Worm (Caenorhabditis elegans) whole organism, L1 larva: Measurements from ENCODE around the gene nspe-2.

Source experiments
- dpl-1 ChIP-seq, 3 experiments: fragments of 150-350 bp in 2 of 3; sonication (generic microtip) in 1 of 3; optimal IDR thresholded peaks; 2 replicates each; lab custom pipeline; 2014 to 2017; ENCODE audit warnings: missing biosample characterization in 3 of 3, missing genetic modification characterization in 3 of 3, missing genetic modification reagents in 3 of 3
- egl-27 ChIP-seq, 2 experiments: fragments of 150-350 bp in 1 of 2; sonication (generic microtip); optimal IDR thresholded peaks; 3 replicates each; lab custom pipeline; 2017 to 2018; ENCODE audit warnings: missing biosample characterization in 2 of 2, missing genetic modification characterization in 2 of 2, missing genetic modification reagents in 2 of 2
- fos-1 ChIP-seq: fragments of 150-350 bp; optimal IDR thresholded peaks from 2 replicates; lab custom pipeline; 2014; ENCODE audit warnings: missing biosample characterization, missing genetic modification characterization
- lsy-2 ChIP-seq, 2 experiments: fragments of 150-350 bp; optimal IDR thresholded peaks; 2 replicates each; lab custom pipeline; 2014; ENCODE audit warnings: missing biosample characterization in 2 of 2, missing genetic modification characterization in 2 of 2
- mef-2 ChIP-seq: fragments of 150-350 bp; optimal IDR thresholded peaks from 2 replicates; lab custom pipeline; 2014; ENCODE audit warnings: missing biosample characterization, missing genetic modification characterization
- mep-1 ChIP-seq: fragments of 150-350 bp; optimal IDR thresholded peaks from 2 replicates; lab custom pipeline; 2014; ENCODE audit warnings: missing biosample characterization, missing genetic modification characterization
- nhr-11 ChIP-seq: fragments of 150-350 bp; optimal IDR thresholded peaks from 2 replicates; lab custom pipeline; 2014; ENCODE audit warnings: missing biosample characterization, missing genetic modification characterization
- nhr-76 ChIP-seq: sonication (generic microtip); optimal IDR thresholded peaks from 2 replicates; lab custom pipeline; 2017; ENCODE audit warnings: missing biosample characterization, missing genetic modification characterization
- pqm-1 ChIP-seq: sonication (generic microtip); optimal IDR thresholded peaks from 3 replicates; lab custom pipeline; 2017; ENCODE audit warnings: missing biosample characterization, missing genetic modification characterization
- rnt-1 ChIP-seq: sonication (generic microtip); optimal IDR thresholded peaks from 2 replicates; lab custom pipeline; 2016; ENCODE audit warnings: mild to moderate bottlenecking, missing genetic modification characterization, moderate library complexity, missing compliant biosample characterization
- sox-4 ChIP-seq: sonication (generic microtip); optimal IDR thresholded peaks from 2 replicates; lab custom pipeline; 2016; ENCODE audit warnings: missing genetic modification characterization, missing compliant biosample characterization
- unc-62 ChIP-seq: fragments of 150-350 bp; optimal IDR thresholded peaks from 2 replicates; lab custom pipeline; 2014; ENCODE audit warnings: missing biosample characterization, missing genetic modification reagents, missing genetic modification characterization
- xbp-1 ChIP-seq: sonication (generic microtip); optimal IDR thresholded peaks from 2 replicates; lab custom pipeline; 2016; ENCODE audit warnings: missing genetic modification characterization, missing compliant biosample characterization

DNA sequence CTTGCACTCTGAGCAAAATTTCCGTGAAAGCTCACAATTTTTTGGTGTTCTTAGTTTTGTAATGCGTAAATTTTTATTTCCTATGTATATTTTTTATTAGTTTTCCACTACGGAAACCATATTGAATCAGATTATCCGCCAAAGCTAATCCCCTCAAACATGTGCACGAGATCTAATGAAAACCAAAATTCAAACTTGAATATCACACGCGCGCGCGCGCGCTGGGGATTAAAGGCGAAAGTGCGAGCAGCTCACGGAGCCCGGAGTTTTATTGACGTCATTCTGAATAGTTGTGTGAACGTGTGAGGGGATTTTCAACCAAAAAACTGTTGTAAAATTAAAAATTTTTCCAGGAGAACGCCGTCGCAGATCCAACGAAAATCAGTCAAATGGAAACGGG is 49.7 kb upstream of the nspe-2 start:
- TF ChIP-seq nhr-76 (tag; lab: Kevin White, UChicago) (no peak), rnt-1 (tag; lab: Kevin White, UChicago) (no peak), fos-1 (no peak), sox-4 (tag; lab: Kevin White, UChicago) (no peak), mef-2 (tag; lab: Kevin White, UChicago) (no peak), unc-62 (GFP tag; lab: Kevin White, UChicago) (no peak), egl-27 (tag; optimal IDR thresholded peaks at IDR 0.05; lab: Kevin White, UChicago) (no peak), lsy-2 (tag; optimal IDR thresholded peaks at IDR 0.05; lab: Kevin White, UChicago) (no peak), xbp-1 (no peak), dpl-1 (GFP tag; optimal IDR thresholded peaks at IDR 0.05; lab: Kevin White, UChicago) (no peak), nhr-11 (no peak), pqm-1 (tag; lab: Kevin White, UChicago) (no peak), mep-1 (tag; lab: Kevin White, UChicago) (no peak)
